Worm (Caenorhabditis elegans) whole organism, dauer: ENCODE data around the gene srj-4.

Experiments
- unc-62 ChIP-seq: sonication (generic microtip); optimal IDR thresholded peaks from 2 replicates; lab custom pipeline; 2017; ENCODE audit warnings: missing biosample characterization, missing genetic modification reagents, missing genetic modification characterization

The srj-4 gene

DNA sequence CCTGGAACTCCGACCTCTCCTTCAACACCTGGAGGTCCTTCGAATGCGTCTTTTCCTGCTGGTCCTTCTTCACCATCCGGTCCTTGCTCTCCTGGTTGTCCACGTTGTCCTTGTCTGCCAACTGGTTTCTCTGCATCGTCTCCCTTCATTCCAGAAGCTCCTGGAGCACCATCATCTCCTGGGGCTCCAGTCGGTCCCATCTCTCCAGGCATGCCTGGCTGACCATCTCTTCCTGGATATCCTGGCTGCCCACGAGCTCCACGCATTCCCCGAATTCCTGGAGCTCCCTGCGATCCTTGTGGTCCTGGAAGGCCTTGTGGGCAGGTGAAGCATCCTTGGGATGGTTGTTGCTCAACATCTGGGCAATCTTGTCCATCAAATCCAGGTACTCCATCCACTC, 34.7 kb downstream of the srj-4 start:
- TF ChIP-seq unc-62 (GFP tag; lab: Kevin White, UChicago) = no peak

DNA sequence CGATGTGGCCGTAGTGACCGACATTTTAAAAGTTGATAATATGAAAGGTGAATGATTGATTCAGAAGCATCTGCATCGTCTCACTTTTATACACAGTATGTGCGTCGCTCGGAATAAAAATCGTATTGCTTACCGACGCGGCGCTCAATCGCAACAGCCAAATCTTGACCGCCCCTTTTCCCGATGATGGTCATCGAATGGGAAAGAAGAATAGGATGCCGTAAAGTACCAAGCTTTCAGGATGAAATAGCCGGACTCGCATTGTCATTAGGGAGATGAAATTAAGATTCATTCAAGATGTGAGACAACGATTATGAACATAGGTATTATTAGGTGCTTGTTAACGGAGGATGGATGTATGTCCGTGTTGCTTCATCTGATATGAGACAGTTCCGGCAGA, 35.5 kb downstream of the srj-4 start, which contains the start of gene lon-3:
Gene lon-3 (minus strand): TSS at position 101 of the 400 bp plus-strand sequence.
- no peak for TF ChIP-seq unc-62 (GFP tag; lab: Kevin White, UChicago)

DNA sequence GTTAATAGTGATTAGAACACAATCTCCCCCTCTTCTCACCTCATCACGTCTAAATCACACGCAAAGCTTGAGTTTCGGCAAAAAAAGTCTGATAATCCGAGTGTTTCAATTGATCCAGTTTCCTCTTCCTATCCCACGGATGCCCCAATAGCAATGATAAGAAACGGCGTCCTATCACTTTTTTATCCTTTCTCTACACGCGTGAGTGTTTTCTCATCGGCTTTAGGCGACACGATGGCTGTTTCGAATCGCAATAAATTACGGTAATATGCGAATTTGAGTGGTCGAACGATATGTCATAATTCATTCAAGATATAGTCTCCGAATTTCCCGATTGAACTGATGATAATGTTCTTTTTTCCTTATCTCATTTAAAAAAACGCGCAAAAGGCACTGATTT, 36.5 kb downstream of the srj-4 start:
- no peak for TF ChIP-seq unc-62 (GFP tag; lab: Kevin White, UChicago)

DNA sequence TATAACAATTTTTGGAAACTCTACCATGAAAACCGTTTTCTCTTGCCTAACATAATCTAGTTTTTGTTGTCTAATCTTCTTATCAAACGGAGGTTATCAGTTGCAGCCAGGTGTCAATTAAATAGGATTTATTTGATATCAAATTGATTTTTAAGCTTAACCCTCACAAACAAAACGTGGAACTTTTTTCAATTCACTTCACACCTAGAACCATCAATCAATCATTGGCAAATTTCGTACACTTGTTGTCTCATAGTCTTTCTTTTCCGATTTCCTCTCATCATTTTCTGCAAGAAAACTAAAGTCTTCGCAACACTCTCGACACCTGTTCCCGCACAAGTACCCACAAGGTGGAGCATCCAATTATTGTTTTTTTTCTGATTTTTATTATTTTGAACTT, 45.7 kb downstream of the srj-4 start:
- no peak for TF ChIP-seq unc-62 (GFP tag; lab: Kevin White, UChicago)

DNA sequence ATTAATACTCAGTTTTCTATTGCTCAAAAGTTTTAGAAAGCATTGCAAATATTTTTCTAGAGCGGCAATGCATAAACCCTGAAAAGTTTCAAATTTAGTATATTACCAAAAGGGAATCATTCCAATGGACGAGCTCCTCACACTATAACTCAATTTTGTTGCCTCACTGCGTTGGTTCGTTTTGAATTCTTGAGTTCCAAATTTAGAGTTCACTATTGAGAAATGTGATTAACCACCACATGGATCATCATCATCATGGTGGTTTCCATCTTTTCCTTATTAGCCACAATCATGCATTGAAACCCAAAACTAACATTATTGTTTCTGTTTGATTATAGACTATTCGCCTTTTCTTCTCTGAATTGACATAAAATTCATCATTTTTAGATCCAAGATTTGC, 46.9 kb downstream of the srj-4 start:
- TF ChIP-seq unc-62 (GFP tag; lab: Kevin White, UChicago) = no peak

DNA sequence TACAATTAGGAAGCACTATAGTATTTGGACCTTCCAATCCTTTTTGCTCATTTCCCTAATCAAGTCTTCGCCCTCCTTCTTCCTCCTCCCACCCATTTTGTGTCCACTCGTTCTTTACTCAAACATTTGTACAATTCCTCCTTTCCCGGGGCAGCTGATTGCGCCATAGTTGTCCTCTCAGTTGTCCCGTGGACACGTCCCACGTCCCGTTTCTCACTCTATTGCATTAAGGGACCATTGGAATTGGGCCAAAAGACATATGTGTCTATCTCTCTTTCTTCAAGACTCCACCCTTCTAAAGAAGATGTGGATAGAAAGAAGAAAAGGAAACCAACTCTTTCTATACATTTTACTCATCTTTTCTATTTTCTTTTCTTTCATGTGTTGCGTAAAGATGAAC, 48.1 kb downstream of the srj-4 start:
- TF ChIP-seq unc-62 (GFP tag; lab: Kevin White, UChicago) = no peak

DNA sequence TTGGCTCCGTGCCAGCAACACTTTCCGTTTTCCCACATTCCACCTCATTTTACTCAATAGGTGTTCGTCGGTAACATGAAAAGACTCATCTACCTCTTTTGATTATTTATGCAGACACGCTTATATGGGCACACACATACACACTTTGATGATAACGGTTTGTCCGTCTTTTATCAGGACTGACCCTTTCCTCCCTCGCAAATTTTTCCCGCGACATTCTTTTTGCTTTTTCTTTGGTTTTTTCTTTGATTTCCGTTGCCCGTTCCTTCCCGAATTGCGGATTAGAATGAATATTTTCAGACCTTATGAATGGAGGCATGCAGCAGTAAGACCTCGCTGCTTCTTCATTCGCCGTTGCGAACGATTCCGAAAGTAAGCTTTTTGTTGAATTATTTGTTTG, 50.0 kb downstream of the srj-4 start, which contains the start of gene vab-8:
Gene vab-8 (plus strand): TSS at position 301 of the 400 bp plus-strand sequence.
- no peak for TF ChIP-seq unc-62 (GFP tag; lab: Kevin White, UChicago)
